Fruit fly (Drosophila melanogaster) whole organism, pupa: ENCODE measurements around the gene Jwa.

Experiments used
- CG10348 ChIP-seq: fragments of 200-800 bp; sonication (Bioruptor generic); IDR thresholded peaks from 2 replicates; pipeline ENCODE4 v1.3.6; 2022; ENCODE audit warnings: missing biosample characterization, missing genetic modification characterization
- CG14655 ChIP-seq: fragments of 200-800 bp; sonication (Bioruptor generic); optimal IDR thresholded peaks from 3 replicates; lab custom pipeline; 2017; ENCODE audit warnings: mild to moderate bottlenecking, missing biosample characterization, missing genetic modification reagents, missing genetic modification characterization
- CG15710 ChIP-seq: fragments of 200-800 bp; sonication (Bioruptor generic); optimal IDR thresholded peaks from 2 replicates; lab custom pipeline; 2018; ENCODE audit warnings: missing biosample characterization, mild to moderate bottlenecking, missing genetic modification characterization, moderate library complexity
- CG17806 ChIP-seq: fragments of 200-800 bp; sonication (Bioruptor generic); optimal IDR thresholded peaks from 2 replicates; lab custom pipeline; 2018; ENCODE audit warnings: missing biosample characterization, mild to moderate bottlenecking, missing genetic modification characterization, moderate library complexity
- CG34367 ChIP-seq: fragments of 200-800 bp; sonication (Bioruptor generic); optimal IDR thresholded peaks from 2 replicates; lab custom pipeline; 2018; ENCODE audit warnings: missing biosample characterization, mild to moderate bottlenecking, missing genetic modification characterization
- CG4496 ChIP-seq: fragments of 200-800 bp; sonication (Bioruptor generic); IDR thresholded peaks from 3 replicates; pipeline ENCODE4 v1.3.6; 2022; ENCODE audit warnings: missing biosample characterization, missing genetic modification characterization
- CG8301 ChIP-seq: fragments of 200-800 bp; sonication (Bioruptor generic); optimal IDR thresholded peaks from 2 replicates; lab custom pipeline; 2018; ENCODE audit warnings: missing biosample characterization, mild to moderate bottlenecking, missing genetic modification characterization
- CG9948 ChIP-seq: fragments of 200-800 bp; sonication (Bioruptor generic); optimal IDR thresholded peaks from 2 replicates; lab custom pipeline; 2018; ENCODE audit warnings: missing biosample characterization, mild to moderate bottlenecking, missing genetic modification characterization, moderate library complexity
- EcR ChIP-seq: fragments of 200-800 bp; sonication (Bioruptor generic); optimal IDR thresholded peaks from 3 replicates; lab custom pipeline; 2019; ENCODE audit warnings: missing biosample characterization, missing genetic modification characterization, mild to moderate bottlenecking, moderate library complexity, missing genetic modification reagents
- Ets98B ChIP-seq: fragments of 200-800 bp; sonication (Bioruptor generic); IDR thresholded peaks from 2 replicates; pipeline ENCODE4 v1.3.6; 2022; ENCODE audit warnings: missing biosample characterization, missing genetic modification characterization
- Pif1B ChIP-seq: fragments of 200-800 bp; sonication (Bioruptor generic); optimal IDR thresholded peaks from 3 replicates; lab custom pipeline; 2016; ENCODE audit warnings: missing biosample characterization, missing genetic modification characterization
- fd96Ca ChIP-seq: fragments of 200-800 bp; sonication (Bioruptor generic); IDR thresholded peaks from 3 replicates; pipeline ENCODE4 v1.3.6; 2022; ENCODE audit warnings: missing biosample characterization, missing genetic modification characterization
- gl ChIP-seq: fragments of 200-800 bp; sonication (Bioruptor generic); optimal IDR thresholded peaks from 2 replicates; lab custom pipeline; 2018; ENCODE audit warnings: missing biosample characterization, mild to moderate bottlenecking, missing genetic modification characterization

dm6 chr2L:18665952-18666606 lies 39.4 kb downstream of the Jwa start:
- TF ChIP-seq gl (tag; lab: Kevin White, UChicago) = no peak
- no peak for TF ChIP-seq CG17806 (tag; lab: Kevin White, UChicago)
- TF ChIP-seq CG14655 (GFP tag; lab: Kevin White, UChicago) = no peak
- TF ChIP-seq EcR (GFP tag; lab: Kevin White, UChicago) = no peak
- no peak for TF ChIP-seq Pif1B (GFP tag; lab: Kevin White, UChicago)
- no peak for TF ChIP-seq CG15710
- TF ChIP-seq CG34367 (tag; lab: Kevin White, UChicago) = no peak
- TF ChIP-seq CG10348 (GFP tag; lab: Robert Waterston, UW) = no peak
- no peak for TF ChIP-seq CG4496 (GFP tag; lab: Robert Waterston, UW)
- no peak for TF ChIP-seq CG8301
- TF ChIP-seq fd96Ca (GFP tag; lab: Robert Waterston, UW) = no peak
- no peak for TF ChIP-seq Ets98B (GFP tag; lab: Robert Waterston, UW)
- TF ChIP-seq CG9948 = no peak
